Fruit fly (Drosophila melanogaster) whole organism, embryonic: ENCODE measurements around the gene alphaCOP.
A peak's percentile ranks its signal among the peaks of the same experiment; 100 is the strongest.

Experiments used
- Ada2b ChIP-seq: fragments of 200-800 bp; sonication (Bioruptor generic); IDR thresholded peaks from 2 replicates; pipeline ENCODE4 v1.3.6; 2022; ENCODE audit warnings: missing biosample characterization, missing genetic modification characterization
- Adf1 ChIP-seq: fragments of 200-800 bp; sonication (Bioruptor generic); IDR thresholded peaks from 2 replicates; pipeline ENCODE4 v1.3.6; 2022; ENCODE audit warnings: missing biosample characterization, missing genetic modification characterization
- B-H1 ChIP-seq: fragments of 200-800 bp; sonication (Bioruptor generic); IDR thresholded peaks from 3 replicates; pipeline ENCODE4 v1.3.6; 2022; ENCODE audit warnings: missing biosample characterization, missing genetic modification characterization
- Bdp1 ChIP-seq: fragments of 200-800 bp; sonication (Bioruptor generic); optimal IDR thresholded peaks from 3 replicates; lab custom pipeline; 2016; ENCODE audit warnings: missing biosample characterization, missing genetic modification characterization
- Blimp-1 ChIP-seq: fragments of 200-800 bp; sonication (Bioruptor generic); optimal IDR thresholded peaks from 3 replicates; lab custom pipeline; 2018; ENCODE audit warnings: missing biosample characterization, missing genetic modification characterization, mild to moderate bottlenecking, moderate library complexity, missing genetic modification reagents
- CG10654 ChIP-seq: fragments of 200-800 bp; sonication (Bioruptor generic); optimal IDR thresholded peaks from 2 replicates; lab custom pipeline; 2016; ENCODE audit warnings: missing biosample characterization, missing genetic modification characterization
- CG11247 ChIP-seq: fragments of 200-800 bp; sonication (Bioruptor generic); IDR thresholded peaks from 2 replicates; pipeline ENCODE4 v1.3.6; 2022; ENCODE audit warnings: missing biosample characterization, missing genetic modification characterization
- CG11398 ChIP-seq: fragments of 200-800 bp; sonication (Bioruptor generic); optimal IDR thresholded peaks from 2 replicates; lab custom pipeline; 2016; ENCODE audit warnings: missing biosample characterization, missing genetic modification characterization
- CG11696 ChIP-seq: fragments of 200-800 bp; sonication (Bioruptor generic); IDR thresholded peaks from 2 replicates; pipeline ENCODE4 v1.3.6; 2022; ENCODE audit warnings: missing biosample characterization, missing genetic modification characterization
- CG13894 ChIP-seq: fragments of 200-800 bp; sonication (Bioruptor generic); optimal IDR thresholded peaks from 3 replicates; lab custom pipeline; 2018; ENCODE audit warnings: missing biosample characterization, mild to moderate bottlenecking, missing genetic modification characterization, moderate library complexity
- CG14014 ChIP-seq: fragments of 200-800 bp; sonication (Bioruptor generic); IDR thresholded peaks from 2 replicates; pipeline ENCODE4 v1.3.6; 2022; ENCODE audit warnings: missing biosample characterization, missing genetic modification characterization
- CG14710 ChIP-seq: fragments of 200-800 bp; sonication (Bioruptor generic); optimal IDR thresholded peaks from 3 replicates; lab custom pipeline; 2019; ENCODE audit warnings: missing biosample characterization, mild to moderate bottlenecking, missing genetic modification characterization, moderate library complexity
- CG17612 ChIP-seq: fragments of 200-800 bp; sonication (Bioruptor generic); IDR thresholded peaks from 2 replicates; pipeline ENCODE4 v1.3.6; 2022; ENCODE audit warnings: missing biosample characterization, missing genetic modification characterization
- CG4282 ChIP-seq: fragments of 200-800 bp; sonication (Bioruptor generic); optimal IDR thresholded peaks from 2 replicates; lab custom pipeline; 2016; ENCODE audit warnings: missing biosample characterization, missing genetic modification characterization
- CG8281 ChIP-seq: fragments of 200-800 bp; sonication (Bioruptor generic); optimal IDR thresholded peaks from 2 replicates; lab custom pipeline; 2018; ENCODE audit warnings: missing biosample characterization, mild to moderate bottlenecking, missing genetic modification characterization, moderate library complexity
- CG8924 ChIP-seq: fragments of 200-800 bp; optimal IDR thresholded peaks from 3 replicates; lab custom pipeline; 2019; ENCODE audit warnings: missing biosample characterization, mild to moderate bottlenecking, missing genetic modification characterization, moderate library complexity
- Camta ChIP-seq: fragments of 200-800 bp; sonication (Bioruptor generic); optimal IDR thresholded peaks from 2 replicates; lab custom pipeline; 2016; ENCODE audit warnings: missing biosample characterization, missing genetic modification characterization
- CoRest ChIP-seq: fragments of 200-800 bp; sonication (Bioruptor generic); optimal IDR thresholded peaks from 3 replicates; lab custom pipeline; 2018; ENCODE audit warnings: missing biosample characterization, mild to moderate bottlenecking, missing genetic modification characterization, moderate library complexity
- CrebB ChIP-seq: fragments of 200-800 bp; sonication (Bioruptor generic); optimal IDR thresholded peaks from 3 replicates; lab custom pipeline; 2018; ENCODE audit warnings: missing biosample characterization, mild to moderate bottlenecking, missing genetic modification characterization
- Dbx ChIP-seq: fragments of 200-800 bp; sonication (Bioruptor generic); IDR thresholded peaks from 3 replicates; pipeline ENCODE4 v1.3.6; 2022; ENCODE audit warnings: missing biosample characterization, missing genetic modification characterization
- Deaf1 ChIP-seq: fragments of 200-800 bp; optimal IDR thresholded peaks from 3 replicates; lab custom pipeline; 2019; ENCODE audit warnings: missing biosample characterization, mild to moderate bottlenecking, missing genetic modification characterization, moderate library complexity
- H15 ChIP-seq: fragments of 200-800 bp; sonication (Bioruptor generic); IDR thresholded peaks from 3 replicates; pipeline ENCODE4 v1.3.6; 2022; ENCODE audit warnings: missing biosample characterization, missing genetic modification characterization
- HLHmδ ChIP-seq: fragments of 200-800 bp; sonication (Bioruptor generic); optimal IDR thresholded peaks from 2 replicates; lab custom pipeline; 2018; ENCODE audit warnings: missing biosample characterization, mild to moderate bottlenecking, missing genetic modification characterization, moderate library complexity
- Hey ChIP-seq: fragments of 200-800 bp; sonication (Bioruptor generic); optimal IDR thresholded peaks from 3 replicates; lab custom pipeline; 2018; ENCODE audit warnings: missing biosample characterization, mild to moderate bottlenecking, missing genetic modification characterization
- Hr51 ChIP-seq, 2 experiments: fragments of 200-800 bp; sonication (Bioruptor generic); optimal IDR thresholded peaks; 2 replicates in 1 of 2; 3 replicates in 1 of 2; lab custom pipeline; 2016 to 2018; ENCODE audit warnings: missing biosample characterization in 2 of 2, missing genetic modification characterization in 2 of 2, mild to moderate bottlenecking in 1 of 2, moderate library complexity in 1 of 2
- Lhr ChIP-seq: fragments of 200-800 bp; sonication (Bioruptor generic); optimal IDR thresholded peaks from 3 replicates; lab custom pipeline; 2017; ENCODE audit warnings: mild to moderate bottlenecking, missing biosample characterization, missing genetic modification reagents, missing genetic modification characterization
- MTF-1 ChIP-seq: fragments of 200-800 bp; sonication (Bioruptor generic); optimal IDR thresholded peaks from 2 replicates; lab custom pipeline; 2018; ENCODE audit warnings: missing biosample characterization, mild to moderate bottlenecking, missing genetic modification characterization, borderline replicate concordance
- PHDP ChIP-seq: fragments of 200-800 bp; sonication (Bioruptor generic); optimal IDR thresholded peaks from 3 replicates; lab custom pipeline; 2018; ENCODE audit warnings: missing biosample characterization, mild to moderate bottlenecking, missing genetic modification characterization, moderate library complexity
- Scr ChIP-seq: fragments of 200-800 bp; sonication (Bioruptor generic); IDR thresholded peaks from 2 replicates; pipeline ENCODE4 v1.3.6; 2022; ENCODE audit warnings: missing biosample characterization, missing genetic modification characterization; ENCODE audit not compliant: partially characterized antibody
- Sox100B ChIP-seq: fragments of 200-800 bp; sonication (Bioruptor generic); optimal IDR thresholded peaks from 3 replicates; lab custom pipeline; 2018; ENCODE audit warnings: missing biosample characterization, mild to moderate bottlenecking, missing genetic modification characterization
- Xrp1 ChIP-seq: fragments of 200-800 bp; sonication (Bioruptor generic); IDR thresholded peaks from 2 replicates; pipeline ENCODE4 v1.3.6; 2022; ENCODE audit warnings: missing biosample characterization, missing genetic modification characterization
- dati ChIP-seq: fragments of 200-800 bp; sonication (Bioruptor generic); IDR thresholded peaks from 2 replicates; pipeline ENCODE4 v1.3.6; 2022; ENCODE audit warnings: missing biosample characterization, missing genetic modification characterization
- dysf ChIP-seq: fragments of 200-800 bp; sonication (Bioruptor generic); IDR thresholded peaks from 3 replicates; pipeline ENCODE4 v1.3.6; 2022; ENCODE audit warnings: missing biosample characterization, missing genetic modification characterization
- emc ChIP-seq: fragments of 200-800 bp; sonication (Bioruptor generic); optimal IDR thresholded peaks from 2 replicates; lab custom pipeline; 2016; ENCODE audit warnings: missing biosample characterization, missing genetic modification characterization
- gsb ChIP-seq: fragments of 200-800 bp; sonication (Bioruptor generic); IDR thresholded peaks from 2 replicates; pipeline ENCODE4 v1.3.6; 2022; ENCODE audit warnings: missing biosample characterization, missing genetic modification characterization
- her ChIP-seq: fragments of 200-800 bp; sonication (Bioruptor generic); optimal IDR thresholded peaks from 2 replicates; lab custom pipeline; 2016; ENCODE audit warnings: missing biosample characterization, missing genetic modification characterization
- mld ChIP-seq: fragments of 200-800 bp; sonication (Bioruptor generic); IDR thresholded peaks from 3 replicates; pipeline ENCODE4 v1.3.6; 2022; ENCODE audit warnings: missing biosample characterization, missing genetic modification characterization; ENCODE audit not compliant: partially characterized antibody
- nmo ChIP-seq: fragments of 200-800 bp; sonication (Bioruptor generic); optimal IDR thresholded peaks from 2 replicates; lab custom pipeline; 2018; ENCODE audit warnings: missing biosample characterization, mild to moderate bottlenecking, missing genetic modification characterization, moderate library complexity
- p53 ChIP-seq: fragments of 200-800 bp; sonication (Bioruptor generic); optimal IDR thresholded peaks from 2 replicates; lab custom pipeline; 2016; ENCODE audit warnings: missing biosample characterization, missing genetic modification characterization
- schlank ChIP-seq: fragments of 200-800 bp; sonication (Bioruptor generic); optimal IDR thresholded peaks from 2 replicates; lab custom pipeline; 2018; ENCODE audit warnings: missing biosample characterization, mild to moderate bottlenecking, missing genetic modification characterization
- slp2 ChIP-seq: fragments of 200-800 bp; sonication (Bioruptor generic); optimal IDR thresholded peaks from 2 replicates; lab custom pipeline; 2016; ENCODE audit warnings: missing biosample characterization, missing genetic modification characterization
- so ChIP-seq: fragments of 200-800 bp; sonication (Bioruptor generic); IDR thresholded peaks from 3 replicates; pipeline ENCODE4 v1.3.6; 2022; ENCODE audit warnings: missing biosample characterization, missing genetic modification characterization
- tgo ChIP-seq: fragments of 200-800 bp; sonication (Bioruptor generic); IDR thresholded peaks from 3 replicates; pipeline ENCODE4 v1.3.6; 2022; ENCODE audit warnings: missing biosample characterization, missing genetic modification characterization
- tup ChIP-seq: fragments of 200-800 bp; sonication (Bioruptor generic); optimal IDR thresholded peaks from 2 replicates; lab custom pipeline; 2016; ENCODE audit warnings: missing biosample characterization, mild to moderate bottlenecking, missing genetic modification characterization, moderate library complexity
- vfl ChIP-seq: fragments of 200-800 bp; sonication (Bioruptor generic); optimal IDR thresholded peaks from 2 replicates; lab custom pipeline; 2016; ENCODE audit warnings: missing biosample characterization, missing genetic modification characterization
- vnd ChIP-seq: fragments of 200-800 bp; sonication (Bioruptor generic); IDR thresholded peaks from 3 replicates; pipeline ENCODE4 v1.3.6; 2022; ENCODE audit warnings: missing biosample characterization, missing genetic modification characterization; ENCODE audit not compliant: partially characterized antibody
- wdn ChIP-seq: fragments of 200-800 bp; sonication (Bioruptor generic); IDR thresholded peaks from 2 replicates; pipeline ENCODE4 v1.3.6; 2022; ENCODE audit warnings: missing biosample characterization, missing genetic modification characterization
- zfh1 ChIP-seq: fragments of 200-800 bp; sonication (Bioruptor generic); IDR thresholded peaks from 3 replicates; pipeline ENCODE4 v1.3.6; 2022; ENCODE audit warnings: missing biosample characterization, missing genetic modification characterization
- zfh2 ChIP-seq: fragments of 200-800 bp; sonication (Bioruptor generic); optimal IDR thresholded peaks from 2 replicates; lab custom pipeline; 2016; ENCODE audit warnings: missing biosample characterization, missing genetic modification characterization

alphaCOP gene

dm6 chr3L:1591692-1592371 lies 53.2 kb downstream of the alphaCOP start (continued):
- TF ChIP-seq CG10654 (GFP tag; lab: Kevin White, UChicago) (peak; percentile 58), her (GFP tag; lab: Kevin White, UChicago) (peak; percentile 53), zfh1 (0 out of 3 replicates have a peak, but pooled peaks have one; percentile 36), CG13894 (no peak), PHDP (tag; lab: Kevin White, UChicago) (peak; percentile 87), vnd (no peak), so (peak; percentile 66; the same call in 1 of the 3 replicates), Lhr (GFP tag; lab: Kevin White, UChicago) (no peak), schlank (tag; lab: Kevin White, UChicago) (peak; percentile 93), wdn (peak; percentile 68), Adf1 (GFP tag; lab: Robert Waterston, UW) (peak; percentile 64; the same call in 1 of the 2 replicates), Hr51 (GFP tag; optimal IDR thresholded peaks at IDR 0.05; lab: Kevin White, UChicago) (peak in 1 of 2 experiments; percentile 59), CG11398 (GFP tag; lab: Kevin White, UChicago) (peak; percentile 43), tgo (GFP tag; lab: Robert Waterston, UW) (peak; percentile 25; the same call in 1 of the 3 replicates), Scr (no peak), Blimp-1 (peak; percentile 62), dysf (GFP tag; lab: Robert Waterston, UW) (peak; percentile 43; the same call in 1 of the 3 replicates), nmo (GFP tag; lab: Kevin White, UChicago) (no peak), zfh2 (GFP tag; lab: Kevin White, UChicago) (peak; percentile 57), p53 (peak; percentile 12), B-H1 (GFP tag; lab: Robert Waterston, UW) (no peak; the same call in 2 of the 3 replicates), CG4282 (GFP tag; lab: Kevin White, UChicago) (no peak), CG11247 (GFP tag; lab: Robert Waterston, UW) (peak; percentile 70), mld (GFP tag; lab: Robert Waterston, UW) (no peak), emc (GFP tag; lab: Kevin White, UChicago) (peak; percentile 42), CoRest (tag; lab: Kevin White, UChicago) (peak; percentile 62), Sox100B (no peak), H15 (GFP tag; lab: Robert Waterston, UW) (no peak), CG14014 (GFP tag; lab: Robert Waterston, UW) (peak; percentile 70; the same call in 1 of the 2 replicates), Dbx (GFP tag; lab: Robert Waterston, UW) (peak; percentile 87; the same call in 2 of the 3 replicates), CG11696 (GFP tag; lab: Robert Waterston, UW) (peak; percentile 47; the same call in 1 of the 2 replicates), CG17612 (no peak), CG8281 (tag; lab: Kevin White, UChicago) (peak; percentile 46), Deaf1 (tag; lab: Kevin White, UChicago) (no peak), Ada2b (GFP tag; lab: Robert Waterston, UW) (peak; percentile 52), CG8924 (peak; percentile 0), tup (GFP tag; lab: Kevin White, UChicago) (peak; percentile 59), HLHmδ (GFP tag; lab: Kevin White, UChicago) (no peak), Xrp1 (GFP tag; lab: Robert Waterston, UW) (peak; percentile 57; the same call in 1 of the 2 replicates), slp2 (GFP tag; lab: Kevin White, UChicago) (no peak), CrebB (peak; percentile 75), CG14710 (tag; lab: Kevin White, UChicago) (peak; percentile 1), vfl (peak; percentile 14), Bdp1 (GFP tag; lab: Kevin White, UChicago) (peak; percentile 37), dati (no peak), gsb (GFP tag; lab: Robert Waterston, UW) (peak; percentile 52; the same call in 1 of the 2 replicates), Hey (tag; lab: Kevin White, UChicago) (peak; percentile 77), Camta (GFP tag; lab: Kevin White, UChicago) (peak; percentile 71), MTF-1 (GFP tag; lab: Kevin White, UChicago) (peak; percentile 86)
